Fruit fly (Drosophila melanogaster) whole organism, embryonic: Measurements from ENCODE around the gene gogo.

Source experiments
- Atf6 ChIP-seq: fragments of 200-800 bp; sonication (Bioruptor generic); IDR thresholded peaks from 2 replicates; pipeline ENCODE4 v1.3.6; 2022; ENCODE audit warnings: missing biosample characterization, missing genetic modification characterization
- Bgb ChIP-seq: fragments of 200-800 bp; sonication (Bioruptor generic); IDR thresholded peaks from 2 replicates; pipeline ENCODE4 v1.3.6; 2022; ENCODE audit warnings: missing biosample characterization, missing genetic modification characterization; ENCODE audit not compliant: partially characterized antibody
- CG12155 ChIP-seq: fragments of 200-800 bp; sonication (Bioruptor generic); optimal IDR thresholded peaks from 3 replicates; lab custom pipeline; 2016; ENCODE audit warnings: missing biosample characterization, missing genetic modification characterization
- CG13624 ChIP-seq: fragments of 200-800 bp; sonication (Bioruptor generic); optimal IDR thresholded peaks from 2 replicates; lab custom pipeline; 2016; ENCODE audit warnings: missing biosample characterization, missing genetic modification characterization
- CG13775 ChIP-seq: fragments of 200-800 bp; sonication (Bioruptor generic); optimal IDR thresholded peaks from 3 replicates; lab custom pipeline; 2017; ENCODE audit warnings: missing biosample characterization, mild to moderate bottlenecking, missing genetic modification characterization
- CG14441 ChIP-seq: fragments of 200-800 bp; sonication (Bioruptor generic); IDR thresholded peaks from 2 replicates; pipeline ENCODE4 v1.3.6; 2022; ENCODE audit warnings: missing biosample characterization, missing genetic modification characterization
- CG14667 ChIP-seq: fragments of 200-800 bp; sonication (Bioruptor generic); IDR thresholded peaks from 2 replicates; pipeline ENCODE4 v1.3.6; 2022; ENCODE audit warnings: missing biosample characterization, missing genetic modification characterization
- CG1832 ChIP-seq: fragments of 200-800 bp; sonication (Bioruptor generic); optimal IDR thresholded peaks from 2 replicates; lab custom pipeline; 2017; ENCODE audit warnings: missing biosample characterization, mild to moderate bottlenecking, missing genetic modification characterization, inconsistent platforms
- CG32772 ChIP-seq: fragments of 200-800 bp; sonication (Bioruptor generic); IDR thresholded peaks from 2 replicates; pipeline ENCODE4 v1.3.6; 2022; ENCODE audit warnings: missing biosample characterization, missing genetic modification characterization
- CG33213 ChIP-seq: fragments of 200-800 bp; sonication (Bioruptor generic); optimal IDR thresholded peaks from 3 replicates; lab custom pipeline; 2016; ENCODE audit warnings: missing biosample characterization, missing genetic modification characterization
- CG34376 ChIP-seq: fragments of 200-800 bp; sonication (Bioruptor generic); optimal IDR thresholded peaks from 2 replicates; lab custom pipeline; 2018; ENCODE audit warnings: missing biosample characterization, mild to moderate bottlenecking, missing genetic modification characterization
- CG34422 ChIP-seq: fragments of 200-800 bp; sonication (Bioruptor generic); IDR thresholded peaks from 3 replicates; pipeline ENCODE4 v1.3.6; 2022; ENCODE audit warnings: missing biosample characterization, missing genetic modification characterization
- CG6854 ChIP-seq: fragments of 200-800 bp; sonication (Bioruptor generic); optimal IDR thresholded peaks from 3 replicates; lab custom pipeline; 2017; ENCODE audit warnings: missing biosample characterization, mild to moderate bottlenecking, missing genetic modification characterization
- CG7271 ChIP-seq: fragments of 200-800 bp; sonication (Bioruptor generic); optimal IDR thresholded peaks from 2 replicates; lab custom pipeline; 2018; ENCODE audit warnings: missing biosample characterization, mild to moderate bottlenecking, missing genetic modification characterization, moderate library complexity
- CG7745 ChIP-seq: fragments of 200-800 bp; sonication (Bioruptor generic); optimal IDR thresholded peaks from 2 replicates; lab custom pipeline; 2018; ENCODE audit warnings: missing biosample characterization, mild to moderate bottlenecking, missing genetic modification characterization, moderate library complexity
- CG7963 ChIP-seq: fragments of 200-800 bp; sonication (Bioruptor generic); IDR thresholded peaks from 3 replicates; pipeline ENCODE4 v1.3.6; 2022; ENCODE audit warnings: missing biosample characterization, missing genetic modification characterization; ENCODE audit not compliant: partially characterized antibody
- CHES-1-like ChIP-seq: fragments of 200-800 bp; sonication (Bioruptor generic); optimal IDR thresholded peaks from 2 replicates; lab custom pipeline; 2016; ENCODE audit warnings: missing biosample characterization, missing genetic modification characterization
- Camta ChIP-seq: fragments of 200-800 bp; sonication (Bioruptor generic); optimal IDR thresholded peaks from 2 replicates; lab custom pipeline; 2016; ENCODE audit warnings: missing biosample characterization, missing genetic modification characterization
- CoRest ChIP-seq: fragments of 200-800 bp; sonication (Bioruptor generic); optimal IDR thresholded peaks from 3 replicates; lab custom pipeline; 2018; ENCODE audit warnings: missing biosample characterization, mild to moderate bottlenecking, missing genetic modification characterization, moderate library complexity
- D19A ChIP-seq: fragments of 200-800 bp; optimal IDR thresholded peaks from 3 replicates; lab custom pipeline; 2019; ENCODE audit warnings: missing biosample characterization, mild to moderate bottlenecking, missing genetic modification characterization, moderate library complexity
- Dll ChIP-seq: fragments of 200-800 bp; sonication (Bioruptor generic); IDR thresholded peaks from 4 replicates; pipeline ENCODE4 v1.3.6; 2022; ENCODE audit warnings: missing biosample characterization, missing genetic modification characterization; ENCODE audit not compliant: partially characterized antibody
- E2f1 ChIP-seq: fragments of 200-800 bp; sonication (Bioruptor generic); IDR thresholded peaks from 2 replicates; pipeline ENCODE4 v1.3.6; 2022; ENCODE audit warnings: missing biosample characterization, missing genetic modification characterization
- ERR ChIP-seq: fragments of 200-800 bp; sonication (Bioruptor generic); optimal IDR thresholded peaks from 2 replicates; lab custom pipeline; 2016; ENCODE audit warnings: missing biosample characterization, missing genetic modification characterization
- Fer1 ChIP-seq: fragments of 200-800 bp; sonication (Bioruptor generic); optimal IDR thresholded peaks from 2 replicates; lab custom pipeline; 2017; ENCODE audit warnings: missing biosample characterization, mild to moderate bottlenecking, missing genetic modification characterization
- Hand ChIP-seq: fragments of 200-800 bp; sonication (Bioruptor generic); optimal IDR thresholded peaks from 2 replicates; lab custom pipeline; 2017; ENCODE audit warnings: mild to moderate bottlenecking, missing biosample characterization, missing genetic modification reagents, missing genetic modification characterization
- Hr78 ChIP-seq, 2 experiments: fragments of 200-800 bp in 1 of 2; fragments of >200 bp in 1 of 2; sonication (Bioruptor generic) in 1 of 2; optimal IDR thresholded peaks; 2 replicates each; lab custom pipeline; 2017 to 2019; ENCODE audit warnings: missing biosample characterization in 2 of 2, missing genetic modification characterization in 2 of 2, mild to moderate bottlenecking in 1 of 2, moderate library complexity in 1 of 2
- Max ChIP-seq: fragments of 200-800 bp; sonication (Bioruptor generic); optimal IDR thresholded peaks from 2 replicates; lab custom pipeline; 2016; ENCODE audit warnings: missing biosample characterization, mild to moderate bottlenecking, missing genetic modification characterization
- NC2β ChIP-seq: fragments of 200-800 bp; sonication (Bioruptor generic); optimal IDR thresholded peaks from 2 replicates; lab custom pipeline; 2016; ENCODE audit warnings: missing biosample characterization, missing genetic modification characterization
- Six4 ChIP-seq: fragments of 200-800 bp; sonication (Bioruptor generic); optimal IDR thresholded peaks from 2 replicates; lab custom pipeline; 2016; ENCODE audit warnings: missing biosample characterization, missing genetic modification characterization
- Sry-δ ChIP-seq: fragments of 200-800 bp; sonication (Bioruptor generic); optimal IDR thresholded peaks from 2 replicates; lab custom pipeline; 2016; ENCODE audit warnings: missing biosample characterization, missing genetic modification characterization
- Trl ChIP-seq, 3 experiments: fragments of >200 bp in 2 of 3; fragments of 200-800 bp in 1 of 3; sonication (Bioruptor generic) in 1 of 3; optimal IDR thresholded peaks; 2 replicates in 1 of 3; 3 replicates in 2 of 3; lab custom pipeline; 2016 to 2017; ENCODE audit warnings: missing biosample characterization in 1 of 3, missing genetic modification characterization in 1 of 3
- dpn ChIP-seq, 2 experiments: fragments of 200-800 bp; sonication (Bioruptor generic); optimal IDR thresholded peaks; 3 replicates each; lab custom pipeline; 2016; ENCODE audit warnings: missing biosample characterization in 2 of 2, missing genetic modification characterization in 2 of 2
- emc ChIP-seq: fragments of 200-800 bp; sonication (Bioruptor generic); optimal IDR thresholded peaks from 2 replicates; lab custom pipeline; 2016; ENCODE audit warnings: missing biosample characterization, missing genetic modification characterization
- eve ChIP-seq, 2 experiments: fragments of >200 bp; optimal IDR thresholded peaks; 2 replicates each; lab custom pipeline; 2017; ENCODE audit warnings: missing biosample characterization in 2 of 2, missing genetic modification characterization in 2 of 2
- eyg ChIP-seq: fragments of 200-800 bp; sonication (Bioruptor generic); optimal IDR thresholded peaks from 3 replicates; lab custom pipeline; 2016; ENCODE audit warnings: missing biosample characterization, missing genetic modification characterization
- grau ChIP-seq: fragments of 200-800 bp; optimal IDR thresholded peaks from 3 replicates; lab custom pipeline; 2019; ENCODE audit warnings: missing biosample characterization, mild to moderate bottlenecking, missing genetic modification characterization, moderate library complexity
- gt ChIP-seq: fragments of 200-800 bp; sonication (Bioruptor generic); IDR thresholded peaks from 2 replicates; pipeline ENCODE4 v1.3.6; 2022; ENCODE audit warnings: missing biosample characterization, missing genetic modification characterization
- ind ChIP-seq: fragments of 200-800 bp; sonication (Bioruptor generic); optimal IDR thresholded peaks from 3 replicates; lab custom pipeline; 2016; ENCODE audit warnings: missing biosample characterization, missing genetic modification characterization
- kah ChIP-seq: fragments of 200-800 bp; sonication (Bioruptor generic); optimal IDR thresholded peaks from 2 replicates; lab custom pipeline; 2018; ENCODE audit warnings: missing biosample characterization, mild to moderate bottlenecking, missing genetic modification characterization
- lab ChIP-seq: fragments of 200-800 bp; sonication (Bioruptor generic); optimal IDR thresholded peaks from 3 replicates; lab custom pipeline; 2017; ENCODE audit warnings: missing biosample characterization, missing genetic modification characterization, mild to moderate bottlenecking, moderate library complexity, missing genetic modification reagents
- maf-S ChIP-seq: fragments of 200-800 bp; sonication (Bioruptor generic); optimal IDR thresholded peaks from 2 replicates; lab custom pipeline; 2016; ENCODE audit warnings: missing biosample characterization, missing genetic modification characterization
- nmo ChIP-seq: fragments of 200-800 bp; sonication (Bioruptor generic); optimal IDR thresholded peaks from 2 replicates; lab custom pipeline; 2018; ENCODE audit warnings: missing biosample characterization, mild to moderate bottlenecking, missing genetic modification characterization, moderate library complexity
- org-1 ChIP-seq: fragments of 200-800 bp; sonication (Bioruptor generic); optimal IDR thresholded peaks from 2 replicates; lab custom pipeline; 2017; ENCODE audit warnings: missing biosample characterization, missing genetic modification characterization
- peb ChIP-seq: fragments of 200-800 bp; sonication (Bioruptor generic); IDR thresholded peaks from 2 replicates; pipeline ENCODE4 v1.3.6; 2022; ENCODE audit warnings: missing biosample characterization, missing genetic modification characterization
- row ChIP-seq: fragments of 200-800 bp; sonication (Bioruptor generic); IDR thresholded peaks from 3 replicates; pipeline ENCODE4 v1.3.6; 2022; ENCODE audit warnings: missing biosample characterization, missing genetic modification characterization
- schlank ChIP-seq: fragments of 200-800 bp; sonication (Bioruptor generic); optimal IDR thresholded peaks from 2 replicates; lab custom pipeline; 2018; ENCODE audit warnings: missing biosample characterization, mild to moderate bottlenecking, missing genetic modification characterization
- sd ChIP-seq: fragments of 200-800 bp; sonication (Bioruptor generic); optimal IDR thresholded peaks from 3 replicates; lab custom pipeline; 2018; ENCODE audit warnings: missing biosample characterization, mild to moderate bottlenecking, missing genetic modification characterization, moderate library complexity
- sob ChIP-seq: fragments of 200-800 bp; sonication (Bioruptor generic); IDR thresholded peaks from 2 replicates; pipeline ENCODE4 v1.3.6; 2022; ENCODE audit warnings: missing biosample characterization, missing genetic modification characterization
- wek ChIP-seq: fragments of 200-800 bp; sonication (Bioruptor generic); optimal IDR thresholded peaks from 3 replicates; lab custom pipeline; 2018; ENCODE audit warnings: missing biosample characterization, mild to moderate bottlenecking, missing genetic modification characterization, moderate library complexity
- wor ChIP-seq: fragments of 200-800 bp; sonication (Bioruptor generic); IDR thresholded peaks from 2 replicates; pipeline ENCODE4 v1.3.6; 2022; ENCODE audit warnings: missing biosample characterization, missing genetic modification characterization

gogo gene

dm6 chr3L:20276615-20277014 is 18.3 kb downstream of the gogo start (continued):
- no peak for TF ChIP-seq CG7745 (tag; lab: Kevin White, UChicago)
- TF ChIP-seq Sry-δ (GFP tag; lab: Kevin White, UChicago): no peak
- no peak for TF ChIP-seq CG12155 (GFP tag; lab: Kevin White, UChicago)
- TF ChIP-seq CG13624 (GFP tag; lab: Kevin White, UChicago): peak; percentile 33
- no peak for TF ChIP-seq Dll
- TF ChIP-seq emc (GFP tag; lab: Kevin White, UChicago): peak; percentile 18
- TF ChIP-seq maf-S (GFP tag; lab: Kevin White, UChicago): no peak
- TF ChIP-seq CHES-1-like (GFP tag; lab: Kevin White, UChicago): peak; percentile 39
- TF ChIP-seq kah: no peak
- peak; percentile 53 for TF ChIP-seq grau (tag; lab: Kevin White, UChicago)
- no peak for TF ChIP-seq gt (GFP tag; lab: Robert Waterston, UW)
- TF ChIP-seq eve (GFP tag; optimal IDR thresholded peaks at IDR 0.05; lab: Kevin White, UChicago): no peak
- no peak for TF ChIP-seq Trl (optimal IDR thresholded peaks at IDR 0.05; lab: Kevin White, UChicago)
- peak; percentile 16 for TF ChIP-seq Trl (GFP tag; optimal IDR thresholded peaks at IDR 0.05; lab: Kevin White, UChicago)
- no peak; the same call in 1 of the 2 replicates for TF ChIP-seq Atf6 (GFP tag; lab: Robert Waterston, UW)
- TF ChIP-seq CoRest (tag; lab: Kevin White, UChicago): peak; percentile 39
- TF ChIP-seq E2f1 (GFP tag; lab: Robert Waterston, UW): peak; percentile 16; the same call in 1 of the 2 replicates
- no peak for TF ChIP-seq schlank (tag; lab: Kevin White, UChicago)
- peak; percentile 12 for TF ChIP-seq nmo (GFP tag; lab: Kevin White, UChicago)
- no peak for TF ChIP-seq ERR (GFP tag; lab: Kevin White, UChicago)
- no peak for TF ChIP-seq CG34376 (GFP tag; lab: Kevin White, UChicago)
- TF ChIP-seq D19A: peak; percentile 36
- no peak for TF ChIP-seq Six4 (GFP tag; lab: Kevin White, UChicago)
- TF ChIP-seq CG33213: no peak
- peak; percentile 53 for TF ChIP-seq Hand (GFP tag; lab: Kevin White, UChicago)
- TF ChIP-seq Max (GFP tag; lab: Kevin White, UChicago): peak; percentile 2
- peak in 1 of 2 experiments; percentile 25 for TF ChIP-seq Hr78 (GFP tag; optimal IDR thresholded peaks at IDR 0.05; lab: Kevin White, UChicago)
- peak; percentile 20 for TF ChIP-seq org-1 (GFP tag; lab: Kevin White, UChicago)
- TF ChIP-seq peb (GFP tag; lab: Robert Waterston, UW): no peak
- TF ChIP-seq sd (tag; lab: Kevin White, UChicago): no peak
- no peak for TF ChIP-seq CG7963 (GFP tag; lab: Robert Waterston, UW)
- TF ChIP-seq wor (GFP tag; lab: Robert Waterston, UW): no peak
- peak; percentile 54 for TF ChIP-seq sob (GFP tag; lab: Robert Waterston, UW)
- peak; percentile 71 for TF ChIP-seq lab (GFP tag; lab: Kevin White, UChicago)
- TF ChIP-seq CG7271 (tag; lab: Kevin White, UChicago): no peak
- TF ChIP-seq CG14667 (GFP tag; lab: Robert Waterston, UW): no peak; the same call in 1 of the 2 replicates
- TF ChIP-seq NC2β (GFP tag; lab: Kevin White, UChicago): peak; percentile 1
- TF ChIP-seq CG13775: peak; percentile 13
- TF ChIP-seq CG6854 (GFP tag; lab: Kevin White, UChicago): peak; percentile 15
- peak in 1 of 2 experiments; percentile 39 for TF ChIP-seq dpn (GFP tag; optimal IDR thresholded peaks at IDR 0.05; lab: Kevin White, UChicago)
- TF ChIP-seq Bgb (GFP tag; lab: Robert Waterston, UW): no peak
- TF ChIP-seq wek: no peak
- peak; percentile 48 for TF ChIP-seq ind
- TF ChIP-seq CG32772: peak; percentile 42; the same call in 1 of the 2 replicates
- TF ChIP-seq CG14441 (GFP tag; lab: Robert Waterston, UW): peak; percentile 42; the same call in 1 of the 2 replicates
- no peak for TF ChIP-seq eyg
- TF ChIP-seq CG34422 (GFP tag; lab: Robert Waterston, UW): peak; percentile 53; the same call in 1 of the 3 replicates
- peak; percentile 30 for TF ChIP-seq Camta (GFP tag; lab: Kevin White, UChicago)
- no peak for TF ChIP-seq Fer1 (GFP tag; lab: Kevin White, UChicago)
- TF ChIP-seq CG1832 (GFP tag; lab: Kevin White, UChicago): no peak
- TF ChIP-seq row: peak; percentile 65
